Fruit fly (Drosophila melanogaster) whole organism, pupa: Measurements from ENCODE around the gene CG32631.

ENCODE experiments used
- CG10348 ChIP-seq: fragments of 200-800 bp; sonication (Bioruptor generic); IDR thresholded peaks from 2 replicates; pipeline ENCODE4 v1.3.6; 2022; ENCODE audit warnings: missing biosample characterization, missing genetic modification characterization
- CG12605 ChIP-seq: fragments of 200-800 bp; sonication (Bioruptor generic); IDR thresholded peaks from 2 replicates; pipeline ENCODE4 v1.3.6; 2022; ENCODE audit warnings: missing biosample characterization, missing genetic modification characterization
- CG13204 ChIP-seq: fragments of 200-800 bp; sonication (Bioruptor generic); optimal IDR thresholded peaks from 2 replicates; lab custom pipeline; 2018; ENCODE audit warnings: missing biosample characterization, mild to moderate bottlenecking, missing genetic modification characterization, moderate library complexity
- CG14655 ChIP-seq: fragments of 200-800 bp; sonication (Bioruptor generic); optimal IDR thresholded peaks from 3 replicates; lab custom pipeline; 2017; ENCODE audit warnings: mild to moderate bottlenecking, missing biosample characterization, missing genetic modification reagents, missing genetic modification characterization
- CG15710 ChIP-seq: fragments of 200-800 bp; sonication (Bioruptor generic); optimal IDR thresholded peaks from 2 replicates; lab custom pipeline; 2018; ENCODE audit warnings: missing biosample characterization, mild to moderate bottlenecking, missing genetic modification characterization, moderate library complexity
- CG17806 ChIP-seq: fragments of 200-800 bp; sonication (Bioruptor generic); optimal IDR thresholded peaks from 2 replicates; lab custom pipeline; 2018; ENCODE audit warnings: missing biosample characterization, mild to moderate bottlenecking, missing genetic modification characterization, moderate library complexity
- CG32121 ChIP-seq: fragments of 200-800 bp; sonication (Bioruptor generic); IDR thresholded peaks from 2 replicates; pipeline ENCODE4 v1.3.6; 2022; ENCODE audit warnings: missing biosample characterization, missing genetic modification characterization
- CG34367 ChIP-seq: fragments of 200-800 bp; sonication (Bioruptor generic); optimal IDR thresholded peaks from 2 replicates; lab custom pipeline; 2018; ENCODE audit warnings: missing biosample characterization, mild to moderate bottlenecking, missing genetic modification characterization
- CG4496 ChIP-seq: fragments of 200-800 bp; sonication (Bioruptor generic); IDR thresholded peaks from 3 replicates; pipeline ENCODE4 v1.3.6; 2022; ENCODE audit warnings: missing biosample characterization, missing genetic modification characterization
- CG8159 ChIP-seq: fragments of 200-800 bp; sonication (Bioruptor generic); optimal IDR thresholded peaks from 3 replicates; lab custom pipeline; 2018; ENCODE audit warnings: missing biosample characterization, mild to moderate bottlenecking, missing genetic modification characterization, moderate library complexity
- CG8301 ChIP-seq: fragments of 200-800 bp; sonication (Bioruptor generic); optimal IDR thresholded peaks from 2 replicates; lab custom pipeline; 2018; ENCODE audit warnings: missing biosample characterization, mild to moderate bottlenecking, missing genetic modification characterization
- CG9948 ChIP-seq: fragments of 200-800 bp; sonication (Bioruptor generic); optimal IDR thresholded peaks from 2 replicates; lab custom pipeline; 2018; ENCODE audit warnings: missing biosample characterization, mild to moderate bottlenecking, missing genetic modification characterization, moderate library complexity
- D1 ChIP-seq: fragments of 200-800 bp; sonication (Bioruptor generic); optimal IDR thresholded peaks from 2 replicates; lab custom pipeline; 2018; ENCODE audit warnings: missing biosample characterization, mild to moderate bottlenecking, missing genetic modification characterization, moderate library complexity
- EcR ChIP-seq: fragments of 200-800 bp; sonication (Bioruptor generic); optimal IDR thresholded peaks from 3 replicates; lab custom pipeline; 2019; ENCODE audit warnings: missing biosample characterization, missing genetic modification characterization, mild to moderate bottlenecking, moderate library complexity, missing genetic modification reagents
- Ets98B ChIP-seq: fragments of 200-800 bp; sonication (Bioruptor generic); IDR thresholded peaks from 2 replicates; pipeline ENCODE4 v1.3.6; 2022; ENCODE audit warnings: missing biosample characterization, missing genetic modification characterization
- Pif1A ChIP-seq: fragments of 200-800 bp; sonication (Bioruptor generic); optimal IDR thresholded peaks from 3 replicates; lab custom pipeline; 2016; ENCODE audit warnings: missing biosample characterization, missing genetic modification characterization
- Pif1B ChIP-seq: fragments of 200-800 bp; sonication (Bioruptor generic); optimal IDR thresholded peaks from 3 replicates; lab custom pipeline; 2016; ENCODE audit warnings: missing biosample characterization, missing genetic modification characterization
- Snoo ChIP-seq: fragments of 200-800 bp; sonication (Bioruptor generic); optimal IDR thresholded peaks from 3 replicates; lab custom pipeline; 2017; ENCODE audit warnings: missing biosample characterization, mild to moderate bottlenecking, missing genetic modification characterization, inconsistent platforms
- fd96Ca ChIP-seq: fragments of 200-800 bp; sonication (Bioruptor generic); IDR thresholded peaks from 3 replicates; pipeline ENCODE4 v1.3.6; 2022; ENCODE audit warnings: missing biosample characterization, missing genetic modification characterization
- gl ChIP-seq: fragments of 200-800 bp; sonication (Bioruptor generic); optimal IDR thresholded peaks from 2 replicates; lab custom pipeline; 2018; ENCODE audit warnings: missing biosample characterization, mild to moderate bottlenecking, missing genetic modification characterization
- rn ChIP-seq: fragments of 200-800 bp; sonication (Bioruptor generic); IDR thresholded peaks from 2 replicates; pipeline ENCODE4 v1.3.6; 2022; ENCODE audit warnings: missing biosample characterization, missing genetic modification characterization

CG32631 gene

DNA sequence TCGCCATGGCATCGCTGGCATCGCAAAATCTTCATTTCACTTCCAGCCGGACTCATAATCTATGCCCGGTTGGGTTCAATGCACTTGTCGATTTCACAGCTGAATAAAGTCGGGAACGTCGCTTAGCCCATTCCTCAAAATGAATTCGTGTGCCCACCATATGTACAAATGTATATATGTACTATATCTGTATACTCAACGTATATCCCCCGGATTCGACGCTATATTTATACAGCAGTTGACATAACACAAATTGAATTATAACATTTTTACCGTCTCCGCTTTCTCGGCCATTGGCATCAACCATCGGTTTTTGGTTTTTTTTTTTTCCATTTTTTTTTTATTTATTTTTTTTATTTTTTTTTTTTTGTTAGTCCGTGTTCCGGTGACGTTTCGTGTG, 14.0 kb downstream of the CG32631 start:
- TF ChIP-seq EcR (GFP tag; lab: Kevin White, UChicago) (peak; percentile 25), Ets98B (GFP tag; lab: Robert Waterston, UW) (no peak)

dm6 chrX:13572382-13572781, 16.1 kb downstream of the CG32631 start:
- TF ChIP-seq fd96Ca (GFP tag; lab: Robert Waterston, UW) (no peak), Pif1B (GFP tag; lab: Kevin White, UChicago) (peak; percentile 45), CG12605 (GFP tag; lab: Robert Waterston, UW) (no peak), gl (no peak), CG34367 (tag; lab: Kevin White, UChicago) (no peak), Ets98B (GFP tag; lab: Robert Waterston, UW) (peak; percentile 14; the same call in 1 of the 2 replicates), CG8159 (tag; lab: Kevin White, UChicago) (peak; percentile 45), EcR (GFP tag; lab: Kevin White, UChicago) (no peak), CG17806 (tag; lab: Kevin White, UChicago) (peak; percentile 27), CG13204 (GFP tag; lab: Kevin White, UChicago) (no peak), CG32121 (GFP tag; lab: Robert Waterston, UW) (peak; percentile 22; the same call in 1 of the 2 replicates), CG4496 (GFP tag; lab: Robert Waterston, UW) (0 out of 3 replicates have a peak, but pooled peaks have one; percentile 23), CG8301 (tag; lab: Kevin White, UChicago) (peak; percentile 59), CG14655 (GFP tag; lab: Kevin White, UChicago) (peak; percentile 73), CG9948 (peak; percentile 40), CG10348 (GFP tag; lab: Robert Waterston, UW) (no peak), Snoo (tag; lab: Kevin White, UChicago) (peak; percentile 24), CG15710 (peak; percentile 5), rn (no peak), D1 (tag; lab: Kevin White, UChicago) (no peak), Pif1A (GFP tag; lab: Kevin White, UChicago) (peak; percentile 51)

- TF ChIP-seq CG4496 (GFP tag; lab: Robert Waterston, UW) (no peak), CG13204 (GFP tag; lab: Kevin White, UChicago) (no peak), D1 (tag; lab: Kevin White, UChicago) (no peak), CG8301 (tag; lab: Kevin White, UChicago) (no peak), CG14655 (GFP tag; lab: Kevin White, UChicago) (no peak)
Measured at dm6 chrX:13579322-13579721, 23.1 kb downstream of the CG32631 start.

dm6 chrX:13586888-13587287, 30.6 kb downstream of the CG32631 start:
- TF ChIP-seq CG8159 (tag; lab: Kevin White, UChicago): no peak
- TF ChIP-seq CG13204 (GFP tag; lab: Kevin White, UChicago): no peak
- TF ChIP-seq CG17806 (tag; lab: Kevin White, UChicago): no peak
- no peak for TF ChIP-seq CG34367 (tag; lab: Kevin White, UChicago)

DNA sequence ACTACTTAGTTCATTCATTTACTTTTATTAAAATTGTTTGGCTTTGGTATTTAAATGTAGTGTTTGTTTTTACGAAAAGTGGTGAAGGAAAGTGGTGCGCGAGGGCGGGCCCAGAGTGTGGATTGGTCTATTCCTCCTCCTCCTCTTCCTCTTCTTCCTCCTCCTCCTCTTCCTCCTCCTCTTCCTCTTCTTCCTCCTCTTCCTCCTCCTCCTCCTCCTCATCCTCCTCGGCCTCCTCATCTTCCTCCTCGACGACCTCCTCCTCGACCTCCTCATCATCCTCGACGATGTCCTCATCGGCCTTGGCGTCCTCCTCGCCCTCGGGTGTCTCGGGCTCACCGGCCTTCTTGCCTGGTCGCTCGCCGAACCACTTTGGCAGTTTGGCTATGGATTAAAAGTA, 37.4 kb downstream of the CG32631 start:
- no peak for TF ChIP-seq CG8301 (tag; lab: Kevin White, UChicago)
- TF ChIP-seq fd96Ca (GFP tag; lab: Robert Waterston, UW): no peak
- no peak for TF ChIP-seq CG9948
- no peak for TF ChIP-seq CG34367 (tag; lab: Kevin White, UChicago)
- no peak for TF ChIP-seq Pif1A (GFP tag; lab: Kevin White, UChicago)
- TF ChIP-seq CG8159 (tag; lab: Kevin White, UChicago): no peak

DNA sequence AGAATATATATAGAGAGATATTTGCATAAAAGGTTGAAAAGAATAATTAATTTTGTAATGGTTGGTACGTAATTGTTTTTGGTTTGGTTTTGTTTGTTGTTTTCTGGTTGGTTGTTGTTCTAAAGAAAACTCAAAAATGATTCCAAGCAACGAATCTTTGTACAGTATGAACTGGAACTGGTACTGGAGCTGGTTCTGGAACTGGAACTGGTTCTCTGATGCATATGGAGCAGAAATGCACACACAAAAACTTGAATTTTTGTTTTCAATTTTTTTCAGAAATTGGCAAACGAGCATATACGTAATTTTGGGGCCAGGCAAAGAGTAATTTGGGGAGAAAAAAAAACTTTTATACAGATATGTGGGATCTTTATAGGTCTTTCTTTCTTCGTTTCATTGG, 41.5 kb downstream of the CG32631 start:
- TF ChIP-seq CG15710: no peak
- no peak for TF ChIP-seq CG32121 (GFP tag; lab: Robert Waterston, UW)
- no peak for TF ChIP-seq D1 (tag; lab: Kevin White, UChicago)
- TF ChIP-seq CG17806 (tag; lab: Kevin White, UChicago): no peak
- no peak for TF ChIP-seq CG14655 (GFP tag; lab: Kevin White, UChicago)
- TF ChIP-seq Ets98B (GFP tag; lab: Robert Waterston, UW): no peak
- TF ChIP-seq EcR (GFP tag; lab: Kevin White, UChicago): no peak
- TF ChIP-seq CG10348 (GFP tag; lab: Robert Waterston, UW): no peak
- no peak for TF ChIP-seq rn
- TF ChIP-seq CG4496 (GFP tag; lab: Robert Waterston, UW): no peak
- no peak for TF ChIP-seq CG34367 (tag; lab: Kevin White, UChicago)

DNA sequence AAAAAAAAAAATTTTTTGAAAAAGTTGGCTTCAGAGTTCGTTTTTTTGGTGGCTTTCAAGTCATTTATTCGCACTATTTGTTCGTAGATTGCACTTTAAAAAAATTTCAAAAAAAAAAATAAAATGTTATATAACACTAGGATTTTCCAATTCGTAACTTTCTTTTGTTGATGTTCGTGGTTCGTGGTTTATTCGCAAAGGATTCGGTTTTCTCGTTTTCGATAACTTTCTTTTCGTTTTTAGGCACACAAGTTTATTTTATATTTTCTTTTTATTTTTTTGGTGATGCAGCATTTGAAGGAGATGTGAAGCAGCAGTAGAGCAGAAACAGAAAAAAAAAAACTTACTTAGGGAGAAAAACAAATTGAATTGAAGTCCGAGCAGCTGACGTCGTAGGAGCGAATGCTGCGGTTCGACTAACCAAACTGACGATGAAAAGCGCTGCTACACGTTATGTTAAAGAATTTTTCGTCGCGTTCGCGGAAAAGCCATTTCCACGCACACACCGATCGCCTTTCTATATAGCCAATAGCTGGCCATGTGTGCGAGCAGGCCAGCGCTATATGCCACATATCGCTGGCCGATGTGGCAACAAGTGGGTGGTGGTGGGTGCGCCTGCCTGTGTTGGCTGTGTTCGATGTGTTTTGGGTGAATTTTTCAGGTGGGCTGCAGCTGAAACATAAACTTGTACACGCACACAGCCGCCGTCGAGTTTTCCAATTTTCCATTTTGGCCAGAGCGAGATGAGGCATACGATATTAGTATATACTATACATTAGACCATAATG, 46.0 kb downstream of the CG32631 start, which contains the start of gene up:
Gene up, minus strand, starts transcription at position 508 of the 788 bp plus-strand sequence.
- peak; percentile 23; the same call in 1 of the 2 replicates for TF ChIP-seq CG32121 (GFP tag; lab: Robert Waterston, UW)
- no peak for TF ChIP-seq CG12605 (GFP tag; lab: Robert Waterston, UW)
- TF ChIP-seq, all 21 proteins: peak for 1
